Worm (Caenorhabditis elegans) whole organism, L2 larva: ENCODE results near the gene F08F8.9.

Source experiments
- C34F6.9 ChIP-seq: fragments of 150-350 bp; optimal IDR thresholded peaks from 2 replicates; lab custom pipeline; 2014; ENCODE audit warnings: missing biosample characterization, missing genetic modification characterization
- F13H6.1 ChIP-seq: sonication (generic microtip); optimal IDR thresholded peaks from 2 replicates; lab custom pipeline; 2016; ENCODE audit warnings: missing genetic modification characterization, missing compliant biosample characterization
- Y55F3AM.14 ChIP-seq: fragments of 200-800 bp; sonication (Bioruptor generic); optimal IDR thresholded peaks from 2 replicates; lab custom pipeline; 2018; ENCODE audit warnings: mild to moderate bottlenecking, missing genetic modification characterization, missing compliant biosample characterization
- ZK546.5 ChIP-seq: sonication (generic microtip); optimal IDR thresholded peaks from 2 replicates; lab custom pipeline; 2017; ENCODE audit warnings: missing biosample characterization, missing genetic modification characterization
- ama-1 ChIP-seq: fragments of 150-350 bp; optimal IDR thresholded peaks from 2 replicates; lab custom pipeline; 2018; ENCODE audit warnings: inconsistent platforms
- blmp-1 ChIP-seq: sonication (generic microtip); optimal IDR thresholded peaks from 2 replicates; lab custom pipeline; 2017; ENCODE audit warnings: missing genetic modification characterization, mild to moderate bottlenecking, missing compliant biosample characterization, antibody characterized with exemption, moderate library complexity; ENCODE audit not compliant: insufficient read depth
- ceh-82 ChIP-seq: fragments of 150-350 bp; optimal IDR thresholded peaks from 2 replicates; lab custom pipeline; 2014; ENCODE audit warnings: missing biosample characterization, missing genetic modification characterization
- dmd-4 ChIP-seq: sonication (generic microtip); optimal IDR thresholded peaks from 2 replicates; lab custom pipeline; 2017; ENCODE audit warnings: missing biosample characterization, missing genetic modification characterization
- egl-27 ChIP-seq: sonication (generic microtip); optimal IDR thresholded peaks from 3 replicates; lab custom pipeline; 2017; ENCODE audit warnings: missing biosample characterization, missing genetic modification reagents, missing genetic modification characterization
- elt-1 ChIP-seq: fragments of 150-350 bp; optimal IDR thresholded peaks from 2 replicates; lab custom pipeline; 2014; ENCODE audit warnings: missing biosample characterization, missing genetic modification characterization
- fos-1 ChIP-seq: fragments of 150-350 bp; optimal IDR thresholded peaks from 2 replicates; lab custom pipeline; 2014; ENCODE audit warnings: missing biosample characterization, missing genetic modification characterization
- gmeb-1 ChIP-seq: fragments of 150-350 bp; optimal IDR thresholded peaks from 2 replicates; lab custom pipeline; 2014; ENCODE audit warnings: missing biosample characterization, missing genetic modification characterization
- lin-11 ChIP-seq: fragments of 150-350 bp; sonication (generic microtip); optimal IDR thresholded peaks from 2 replicates; lab custom pipeline; 2014; ENCODE audit warnings: missing biosample characterization, missing genetic modification characterization, inconsistent platforms, mixed read lengths
- lin-13 ChIP-seq: fragments of 150-350 bp; optimal IDR thresholded peaks from 2 replicates; lab custom pipeline; 2014; ENCODE audit warnings: missing biosample characterization, missing genetic modification reagents, missing genetic modification characterization
- lsy-2 ChIP-seq, 2 experiments: fragments of 150-350 bp in 1 of 2; sonication (generic microtip) in 1 of 2; optimal IDR thresholded peaks; 2 replicates each; lab custom pipeline; 2014 to 2017; ENCODE audit warnings: missing biosample characterization in 2 of 2, missing genetic modification characterization in 2 of 2
- mab-5 ChIP-seq: fragments of 150-350 bp; optimal IDR thresholded peaks from 2 replicates; lab custom pipeline; 2014; ENCODE audit warnings: missing biosample characterization, missing genetic modification characterization
- mbf-1 ChIP-seq: sonication (generic microtip); optimal IDR thresholded peaks from 2 replicates; lab custom pipeline; 2017; ENCODE audit warnings: missing biosample characterization, missing genetic modification characterization
- nhr-129 ChIP-seq: fragments of 150-350 bp; optimal IDR thresholded peaks from 2 replicates; lab custom pipeline; 2014; ENCODE audit warnings: missing biosample characterization, missing genetic modification characterization
- nhr-21 ChIP-seq: fragments of 150-350 bp; optimal IDR thresholded peaks from 2 replicates; lab custom pipeline; 2014; ENCODE audit warnings: missing biosample characterization, missing genetic modification characterization
- nhr-237 ChIP-seq: fragments of 150-350 bp; optimal IDR thresholded peaks from 2 replicates; lab custom pipeline; 2014; ENCODE audit warnings: missing biosample characterization, missing genetic modification characterization
- nhr-25 ChIP-seq: fragments of 150-350 bp; sonication (generic microtip); optimal IDR thresholded peaks from 3 replicates; lab custom pipeline; 2014; ENCODE audit warnings: missing biosample characterization, missing genetic modification characterization
- sem-4 ChIP-seq: fragments of 150-350 bp; optimal IDR thresholded peaks from 2 replicates; lab custom pipeline; 2014; ENCODE audit warnings: missing biosample characterization, missing genetic modification reagents, missing genetic modification characterization
- sma-3 ChIP-seq: sonication (generic microtip); optimal IDR thresholded peaks from 2 replicates; lab custom pipeline; 2016; ENCODE audit warnings: missing genetic modification reagents, missing genetic modification characterization, missing compliant biosample characterization
- sma-9 ChIP-seq, 2 experiments: fragments of 150-350 bp in 1 of 2; sonication (generic microtip) in 1 of 2; optimal IDR thresholded peaks; 2 replicates each; lab custom pipeline; 2014 to 2016; ENCODE audit warnings: missing genetic modification characterization in 2 of 2, mild to moderate bottlenecking in 1 of 2, missing biosample characterization in 1 of 2, missing compliant biosample characterization in 1 of 2, missing genetic modification reagents in 1 of 2, moderate library complexity in 1 of 2
- snpc-4 ChIP-seq: fragments of 150-350 bp; optimal IDR thresholded peaks from 2 replicates; lab custom pipeline; 2014; ENCODE audit warnings: missing biosample characterization, missing genetic modification characterization
- unc-39 ChIP-seq: fragments of 150-350 bp; optimal IDR thresholded peaks from 2 replicates; lab custom pipeline; 2014; ENCODE audit warnings: missing biosample characterization, missing genetic modification characterization
- unc-55 ChIP-seq: fragments of 150-350 bp; sonication (generic microtip); optimal IDR thresholded peaks from 3 replicates; lab custom pipeline; 2014; ENCODE audit warnings: missing biosample characterization, missing genetic modification reagents, missing genetic modification characterization
- ztf-11 ChIP-seq: sonication (generic microtip); optimal IDR thresholded peaks from 2 replicates; lab custom pipeline; 2017; ENCODE audit warnings: missing biosample characterization, missing genetic modification characterization
- ztf-4 ChIP-seq: fragments of 150-350 bp; optimal IDR thresholded peaks from 2 replicates; lab custom pipeline; 2014; ENCODE audit warnings: missing biosample characterization, missing genetic modification characterization

Gene F08F8.9

ce11 chrIII:7369394-7370024 lies 15.7 kb upstream of the F08F8.9 start:
- TF ChIP-seq ztf-4: peak; percentile 42
- TF ChIP-seq blmp-1 (tag; lab: Kevin White, UChicago): peak; percentile 35
- TF ChIP-seq ama-1 (lab: Kevin White, UChicago): peak; percentile 14
- TF ChIP-seq nhr-25 (tag; lab: Kevin White, UChicago): peak; percentile 71
- peak; percentile 2 for TF ChIP-seq lin-13 (GFP tag; lab: Kevin White, UChicago)
- TF ChIP-seq sma-3 (GFP tag; lab: Kevin White, UChicago): peak; percentile 43
- peak in 1 of 2 experiments; percentile 53 for TF ChIP-seq lsy-2 (tag; optimal IDR thresholded peaks at IDR 0.05; lab: Kevin White, UChicago)
- TF ChIP-seq ZK546.5 (tag; lab: Kevin White, UChicago): no peak
- TF ChIP-seq snpc-4: no peak
- TF ChIP-seq Y55F3AM.14: peak; percentile 15
- no peak for TF ChIP-seq mbf-1
- peak; percentile 10 for TF ChIP-seq nhr-21 (tag; lab: Kevin White, UChicago)

ce11 chrIII:7367012-7367760 lies 13.4 kb upstream of the F08F8.9 start, which contains the start of the genes T20B12.5 and T20B12.4:
Gene T20B12.5 (minus strand): TSS chrIII:7367112.
Gene T20B12.4 (plus strand): TSS chrIII:7367710.
- TF ChIP-seq ztf-11 (tag; lab: Kevin White, UChicago): no peak
- TF ChIP-seq nhr-237 (tag; lab: Kevin White, UChicago): no peak
- TF ChIP-seq ztf-4: no peak
- TF ChIP-seq mab-5: no peak
- no peak for TF ChIP-seq ZK546.5 (tag; lab: Kevin White, UChicago)
- TF ChIP-seq lsy-2 (tag; optimal IDR thresholded peaks at IDR 0.05; lab: Kevin White, UChicago): no peak
- no peak for TF ChIP-seq lin-11 (tag; lab: Kevin White, UChicago)
- no peak for TF ChIP-seq F13H6.1
- no peak for TF ChIP-seq sma-3 (GFP tag; lab: Kevin White, UChicago)
- TF ChIP-seq egl-27 (tag; lab: Kevin White, UChicago): no peak

- TF ChIP-seq unc-39 (no peak), egl-27 (tag; lab: Kevin White, UChicago) (no peak), nhr-25 (tag; lab: Kevin White, UChicago) (no peak), Y55F3AM.14 (no peak), dmd-4 (tag; lab: Kevin White, UChicago) (no peak), C34F6.9 (tag; lab: Kevin White, UChicago) (no peak), ceh-82 (tag; lab: Kevin White, UChicago) (no peak), lin-11 (tag; lab: Kevin White, UChicago) (no peak), F13H6.1 (no peak), ama-1 (lab: Kevin White, UChicago) (no peak), elt-1 (tag; lab: Kevin White, UChicago) (no peak)
Observed at ce11 chrIII:7365602-7366001, 11.8 kb upstream of the F08F8.9 start, which contains the start of gene F08F8.11. Gene F08F8.11 (plus strand): TSS chrIII:7365902.

- TF ChIP-seq sem-4 (tag; lab: Kevin White, UChicago) (no peak), lsy-2 (tag; optimal IDR thresholded peaks at IDR 0.05; lab: Kevin White, UChicago) (peak; percentile 31 to 64), unc-55 (peak; percentile 60), gmeb-1 (tag; lab: Kevin White, UChicago) (peak; percentile 70), C34F6.9 (tag; lab: Kevin White, UChicago) (peak; percentile 46), sma-9 (GFP tag; optimal IDR thresholded peaks at IDR 0.05; lab: Kevin White, UChicago) (peak; percentile 54), sma-9 (tag; optimal IDR thresholded peaks at IDR 0.05; lab: Kevin White, UChicago) (no peak)
Observed at ce11 chrIII:7359037-7359548, 5.3 kb upstream of the F08F8.9 start, which contains the start of the genes eco-1 and hmgr-1. Gene eco-1 (minus strand): TSS chrIII:7359095. Gene hmgr-1 (plus strand): TSS chrIII:7359498.

- TF ChIP-seq blmp-1 (tag; lab: Kevin White, UChicago): no peak
- no peak for TF ChIP-seq fos-1
- peak; percentile 96 for TF ChIP-seq nhr-129 (tag; lab: Kevin White, UChicago)
Observed at ce11 chrIII:7358627-7359026, 4.9 kb upstream of the F08F8.9 start.
